Worm (Caenorhabditis elegans) whole organism, L4/young adult: ENCODE data around the gene hrg-5.

Experiments
- W03F9.2 ChIP-seq: fragments of 150-350 bp; optimal IDR thresholded peaks from 2 replicates; lab custom pipeline; 2014; ENCODE audit warnings: missing biosample characterization, missing genetic modification characterization
- dao-5 ChIP-seq: sonication (generic microtip); optimal IDR thresholded peaks from 2 replicates; lab custom pipeline; 2016; ENCODE audit warnings: missing genotype, missing genetic modification characterization, moderate library complexity, missing compliant biosample characterization

DNA sequence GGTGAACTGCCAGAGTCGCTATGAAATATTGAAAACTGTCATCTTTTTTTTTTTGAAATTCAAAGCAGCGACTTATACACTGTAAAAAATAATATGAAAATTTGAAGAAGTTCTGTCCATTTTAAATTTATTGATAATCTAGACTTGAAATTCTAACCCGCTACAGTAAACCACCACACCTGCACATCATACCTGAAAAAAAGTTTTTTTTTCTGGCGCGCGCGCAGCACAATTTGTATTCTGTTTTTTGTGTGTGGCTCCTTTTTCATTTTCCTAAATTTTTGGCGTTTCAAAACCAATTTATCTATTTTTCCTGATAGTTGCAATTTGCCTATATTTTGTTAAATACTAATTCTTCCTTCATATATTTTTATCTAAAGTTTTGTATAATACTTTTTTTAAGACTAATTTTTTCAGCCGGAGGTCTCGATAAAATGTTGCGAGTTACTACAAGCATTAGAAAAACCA lies 43.6 kb downstream of the hrg-5 start, which contains the start of gene cyb-2.1:
- TF ChIP-seq dao-5 (tag; lab: Kevin White, UChicago) (no peak), W03F9.2 (tag; lab: Kevin White, UChicago) (no peak)
